Worm (Caenorhabditis elegans): ENCODE results near the gene nlp-35.

DNA sequence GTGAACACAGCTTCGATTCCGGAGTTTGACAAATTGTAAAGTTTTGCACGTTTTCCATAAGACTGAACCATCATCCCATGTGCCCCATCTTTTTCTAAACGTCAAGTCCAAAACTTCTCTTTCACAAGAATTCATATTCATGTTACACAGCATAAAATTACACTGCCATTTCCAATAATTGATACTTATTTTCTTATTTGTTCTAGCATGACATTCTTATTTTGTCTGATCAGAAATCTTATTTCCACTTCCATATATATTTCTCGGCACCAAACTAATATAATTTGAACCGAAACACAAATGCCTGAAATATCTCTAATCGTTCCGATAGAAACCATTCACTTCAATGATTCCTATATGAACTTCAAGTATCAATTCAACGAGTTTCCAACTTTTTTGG is 32.8 kb downstream of the nlp-35 start, which contains the start of gene sru-2:
- TF ChIP-seq skn-1 (tag; optimal IDR thresholded peaks at IDR 0.05) (no peak), nhr-237 (tag; optimal IDR thresholded peaks at IDR 0.05) (no peak), elt-1 (tag; optimal IDR thresholded peaks at IDR 0.05) (no peak), dmd-4 (tag; optimal IDR thresholded peaks at IDR 0.05) (no peak), nhr-21 (tag; optimal IDR thresholded peaks at IDR 0.05) (no peak)
